Worm (Caenorhabditis elegans) whole organism, L2 larva: Measurements from ENCODE around the gene R13H4.6.
A peak's percentile ranks its signal among the peaks of the same experiment; 100 is the strongest.

Experiments
- C34F6.9 ChIP-seq: fragments of 150-350 bp; optimal IDR thresholded peaks from 2 replicates; lab custom pipeline; 2014; ENCODE audit warnings: missing biosample characterization, missing genetic modification characterization
- F13H6.1 ChIP-seq: sonication (generic microtip); optimal IDR thresholded peaks from 2 replicates; lab custom pipeline; 2016; ENCODE audit warnings: missing genetic modification characterization, missing compliant biosample characterization
- R02D3.7 ChIP-seq: fragments of 150-350 bp; optimal IDR thresholded peaks from 2 replicates; lab custom pipeline; 2014; ENCODE audit warnings: missing biosample characterization, missing genetic modification characterization
- Y55F3AM.14 ChIP-seq: fragments of 200-800 bp; sonication (Bioruptor generic); optimal IDR thresholded peaks from 2 replicates; lab custom pipeline; 2018; ENCODE audit warnings: mild to moderate bottlenecking, missing genetic modification characterization, missing compliant biosample characterization
- ZK546.5 ChIP-seq: sonication (generic microtip); optimal IDR thresholded peaks from 2 replicates; lab custom pipeline; 2017; ENCODE audit warnings: missing biosample characterization, missing genetic modification characterization
- alr-1 ChIP-seq: fragments of 150-350 bp; optimal IDR thresholded peaks from 2 replicates; lab custom pipeline; 2014; ENCODE audit warnings: missing biosample characterization, missing genetic modification characterization
- ama-1 ChIP-seq: fragments of 150-350 bp; optimal IDR thresholded peaks from 2 replicates; lab custom pipeline; 2018; ENCODE audit warnings: inconsistent platforms
- blmp-1 ChIP-seq: sonication (generic microtip); optimal IDR thresholded peaks from 2 replicates; lab custom pipeline; 2017; ENCODE audit warnings: missing genetic modification characterization, mild to moderate bottlenecking, missing compliant biosample characterization, antibody characterized with exemption, moderate library complexity; ENCODE audit not compliant: insufficient read depth
- ceh-16 ChIP-seq: fragments of 150-350 bp; optimal IDR thresholded peaks from 2 replicates; lab custom pipeline; 2014; ENCODE audit warnings: missing biosample characterization, missing genetic modification characterization
- ceh-82 ChIP-seq: fragments of 150-350 bp; optimal IDR thresholded peaks from 2 replicates; lab custom pipeline; 2014; ENCODE audit warnings: missing biosample characterization, missing genetic modification characterization
- crh-2 ChIP-seq: sonication (generic microtip); optimal IDR thresholded peaks from 2 replicates; lab custom pipeline; 2017; ENCODE audit warnings: missing biosample characterization, missing genetic modification characterization
- egl-27 ChIP-seq: sonication (generic microtip); optimal IDR thresholded peaks from 3 replicates; lab custom pipeline; 2017; ENCODE audit warnings: missing biosample characterization, missing genetic modification reagents, missing genetic modification characterization
- elt-3 ChIP-seq: sonication (generic microtip); optimal IDR thresholded peaks from 2 replicates; lab custom pipeline; 2017; ENCODE audit warnings: missing biosample characterization, missing genetic modification characterization
- fos-1 ChIP-seq: fragments of 150-350 bp; optimal IDR thresholded peaks from 2 replicates; lab custom pipeline; 2014; ENCODE audit warnings: missing biosample characterization, missing genetic modification characterization
- lsy-2 ChIP-seq, 2 experiments: fragments of 150-350 bp in 1 of 2; sonication (generic microtip) in 1 of 2; optimal IDR thresholded peaks; 2 replicates each; lab custom pipeline; 2014 to 2017; ENCODE audit warnings: missing biosample characterization in 2 of 2, missing genetic modification characterization in 2 of 2
- mab-5 ChIP-seq: fragments of 150-350 bp; optimal IDR thresholded peaks from 2 replicates; lab custom pipeline; 2014; ENCODE audit warnings: missing biosample characterization, missing genetic modification characterization
- mbf-1 ChIP-seq: sonication (generic microtip); optimal IDR thresholded peaks from 2 replicates; lab custom pipeline; 2017; ENCODE audit warnings: missing biosample characterization, missing genetic modification characterization
- nhr-10 ChIP-seq: sonication (generic microtip); optimal IDR thresholded peaks from 2 replicates; lab custom pipeline; 2017; ENCODE audit warnings: missing biosample characterization, missing genetic modification characterization
- nhr-129 ChIP-seq: fragments of 150-350 bp; optimal IDR thresholded peaks from 2 replicates; lab custom pipeline; 2014; ENCODE audit warnings: missing biosample characterization, missing genetic modification characterization
- nhr-21 ChIP-seq: fragments of 150-350 bp; optimal IDR thresholded peaks from 2 replicates; lab custom pipeline; 2014; ENCODE audit warnings: missing biosample characterization, missing genetic modification characterization
- nhr-23 ChIP-seq: fragments of 150-350 bp; optimal IDR thresholded peaks from 2 replicates; lab custom pipeline; 2014; ENCODE audit warnings: missing biosample characterization, missing genetic modification reagents, missing genetic modification characterization
- nhr-237 ChIP-seq: fragments of 150-350 bp; optimal IDR thresholded peaks from 2 replicates; lab custom pipeline; 2014; ENCODE audit warnings: missing biosample characterization, missing genetic modification characterization
- nhr-25 ChIP-seq: fragments of 150-350 bp; sonication (generic microtip); optimal IDR thresholded peaks from 3 replicates; lab custom pipeline; 2014; ENCODE audit warnings: missing biosample characterization, missing genetic modification characterization
- nhr-77 ChIP-seq: fragments of 150-350 bp; optimal IDR thresholded peaks from 2 replicates; lab custom pipeline; 2014; ENCODE audit warnings: missing biosample characterization, missing genetic modification characterization
- sem-4 ChIP-seq: fragments of 150-350 bp; optimal IDR thresholded peaks from 2 replicates; lab custom pipeline; 2014; ENCODE audit warnings: missing biosample characterization, missing genetic modification reagents, missing genetic modification characterization
- skn-1 ChIP-seq: sonication (generic microtip); optimal IDR thresholded peaks from 2 replicates; lab custom pipeline; 2017; ENCODE audit warnings: missing biosample characterization, missing genetic modification characterization
- sma-3 ChIP-seq: sonication (generic microtip); optimal IDR thresholded peaks from 2 replicates; lab custom pipeline; 2016; ENCODE audit warnings: missing genetic modification reagents, missing genetic modification characterization, missing compliant biosample characterization
- sma-9 ChIP-seq, 2 experiments: fragments of 150-350 bp in 1 of 2; sonication (generic microtip) in 1 of 2; optimal IDR thresholded peaks; 2 replicates each; lab custom pipeline; 2014 to 2016; ENCODE audit warnings: missing genetic modification characterization in 2 of 2, mild to moderate bottlenecking in 1 of 2, missing biosample characterization in 1 of 2, missing compliant biosample characterization in 1 of 2, missing genetic modification reagents in 1 of 2, moderate library complexity in 1 of 2
- snpc-4 ChIP-seq: fragments of 150-350 bp; optimal IDR thresholded peaks from 2 replicates; lab custom pipeline; 2014; ENCODE audit warnings: missing biosample characterization, missing genetic modification characterization
- unc-39 ChIP-seq: fragments of 150-350 bp; optimal IDR thresholded peaks from 2 replicates; lab custom pipeline; 2014; ENCODE audit warnings: missing biosample characterization, missing genetic modification characterization
- unc-55 ChIP-seq: fragments of 150-350 bp; sonication (generic microtip); optimal IDR thresholded peaks from 3 replicates; lab custom pipeline; 2014; ENCODE audit warnings: missing biosample characterization, missing genetic modification reagents, missing genetic modification characterization
- unc-62 ChIP-seq: fragments of 150-350 bp; optimal IDR thresholded peaks from 2 replicates; lab custom pipeline; 2014; ENCODE audit warnings: missing biosample characterization, missing genetic modification reagents, missing genetic modification characterization
- zag-1 ChIP-seq: fragments of 150-350 bp; optimal IDR thresholded peaks from 2 replicates; lab custom pipeline; 2014; ENCODE audit warnings: missing biosample characterization, missing genetic modification characterization
- ztf-4 ChIP-seq: fragments of 150-350 bp; optimal IDR thresholded peaks from 2 replicates; lab custom pipeline; 2014; ENCODE audit warnings: missing biosample characterization, missing genetic modification characterization

The R13H4.6 gene

ce11 chrV:11862817-11863216, at the start of gene R13H4.6:
R13H4.6 (plus strand) TSS chrV:11863117.
- no peak for TF ChIP-seq nhr-23 (tag; lab: Kevin White, UChicago)

ce11 chrV:11815566-11815965, 47.4 kb upstream of the R13H4.6 start:
- TF ChIP-seq nhr-129 (tag; lab: Kevin White, UChicago): no peak
- TF ChIP-seq lsy-2 (tag; optimal IDR thresholded peaks at IDR 0.05; lab: Kevin White, UChicago): no peak
- TF ChIP-seq blmp-1 (tag; lab: Kevin White, UChicago): no peak
- no peak for TF ChIP-seq skn-1
- no peak for TF ChIP-seq ceh-82
- no peak for TF ChIP-seq ceh-16 (tag; lab: Kevin White, UChicago)
- no peak for TF ChIP-seq Y55F3AM.14
- TF ChIP-seq unc-62 (GFP tag; lab: Kevin White, UChicago): no peak
- TF ChIP-seq nhr-237 (tag; lab: Kevin White, UChicago): no peak
- no peak for TF ChIP-seq C34F6.9 (tag; lab: Kevin White, UChicago)
- TF ChIP-seq nhr-77 (tag; lab: Kevin White, UChicago): no peak
- no peak for TF ChIP-seq unc-39
- TF ChIP-seq sma-9 (GFP tag; optimal IDR thresholded peaks at IDR 0.05; lab: Kevin White, UChicago): no peak
- no peak for TF ChIP-seq sma-9 (tag; optimal IDR thresholded peaks at IDR 0.05; lab: Kevin White, UChicago)
- no peak for TF ChIP-seq R02D3.7
- no peak for TF ChIP-seq sem-4
- TF ChIP-seq alr-1: no peak
- TF ChIP-seq crh-2: no peak
- TF ChIP-seq ztf-4 (tag; lab: Kevin White, UChicago): no peak
- TF ChIP-seq, all 48 proteins: peak for 0

ce11 chrV:11817263-11817726, 45.6 kb upstream of the R13H4.6 start:
- TF ChIP-seq sma-3 (GFP tag; lab: Kevin White, UChicago) (no peak), lsy-2 (tag; optimal IDR thresholded peaks at IDR 0.05; lab: Kevin White, UChicago) (peak in 1 of 2 experiments; percentile 16), ztf-4 (tag; lab: Kevin White, UChicago) (peak; percentile 36), nhr-25 (tag; lab: Kevin White, UChicago) (peak; percentile 44), nhr-21 (tag; lab: Kevin White, UChicago) (peak; percentile 27), ama-1 (lab: Kevin White, UChicago) (peak; percentile 1), sem-4 (no peak)
- TF ChIP-seq, all 48 proteins: peak for 5

ce11 chrV:11818064-11818463, 44.9 kb upstream of the R13H4.6 start:
- TF ChIP-seq nhr-10 (no peak), mbf-1 (tag; lab: Kevin White, UChicago) (no peak), ZK546.5 (tag; lab: Kevin White, UChicago) (no peak), elt-3 (tag; lab: Kevin White, UChicago) (no peak), nhr-25 (tag; lab: Kevin White, UChicago) (no peak)
- TF ChIP-seq, all 48 proteins: peak for 0

ce11 chrV:11818786-11819185, 44.1 kb upstream of the R13H4.6 start:
- no peak for TF ChIP-seq unc-55 (GFP tag; lab: Kevin White, UChicago)
- no peak for TF ChIP-seq sma-3 (GFP tag; lab: Kevin White, UChicago)
- TF ChIP-seq ceh-82: no peak
- no peak for TF ChIP-seq nhr-77 (tag; lab: Kevin White, UChicago)
- no peak for TF ChIP-seq nhr-10
- no peak for TF ChIP-seq F13H6.1 (tag; lab: Kevin White, UChicago)
- TF ChIP-seq zag-1: no peak
- TF ChIP-seq fos-1: no peak
- TF ChIP-seq nhr-23 (tag; lab: Kevin White, UChicago): no peak
- TF ChIP-seq snpc-4 (tag; lab: Kevin White, UChicago): no peak
- TF ChIP-seq mab-5: no peak
- no peak for TF ChIP-seq C34F6.9 (tag; lab: Kevin White, UChicago)
- TF ChIP-seq egl-27 (tag; lab: Kevin White, UChicago): no peak
- TF ChIP-seq mbf-1 (tag; lab: Kevin White, UChicago): no peak
- TF ChIP-seq crh-2: no peak
- no peak for TF ChIP-seq alr-1
